Fruit fly (Drosophila melanogaster) whole organism, wandering third instar larva: ENCODE data around the gene CG10086.

Source experiments
- CG32264 ChIP-seq: fragments of 200-800 bp; sonication (Bioruptor generic); optimal IDR thresholded peaks from 2 replicates; lab custom pipeline; 2016; ENCODE audit warnings: missing biosample characterization, missing genetic modification characterization
- Dfd ChIP-seq: fragments of >200 bp; optimal IDR thresholded peaks from 2 replicates; lab custom pipeline; 2017; ENCODE audit warnings: missing biosample characterization, missing genetic modification characterization
- Jra ChIP-seq: sonication (Bioruptor generic); optimal IDR thresholded peaks from 2 replicates; lab custom pipeline; 2016; ENCODE audit warnings: missing biosample characterization, missing genetic modification characterization
- N ChIP-seq: fragments of >200 bp; optimal IDR thresholded peaks from 2 replicates; lab custom pipeline; 2018; ENCODE audit warnings: missing biosample characterization, missing external identifiers, missing genetic modification characterization
- OdsH ChIP-seq: fragments of 200-800 bp; sonication (Bioruptor generic); optimal IDR thresholded peaks from 2 replicates; lab custom pipeline; 2016; ENCODE audit warnings: missing biosample characterization, mild to moderate bottlenecking, missing genetic modification characterization
- Rel ChIP-seq, 2 experiments: fragments of 200-800 bp; sonication (Bioruptor generic) in 1 of 2; optimal IDR thresholded peaks; 2 replicates in 1 of 2; 3 replicates in 1 of 2; lab custom pipeline; 2016 to 2019; ENCODE audit warnings: mild to moderate bottlenecking in 2 of 2, missing biosample characterization in 2 of 2, missing genetic modification characterization in 2 of 2, moderate library complexity in 1 of 2
- brk ChIP-seq: fragments of 200-800 bp; sonication (Bioruptor generic); optimal IDR thresholded peaks from 2 replicates; lab custom pipeline; 2016; ENCODE audit warnings: missing biosample characterization, mild to moderate bottlenecking, missing genetic modification characterization
- foxo ChIP-seq, 2 experiments: fragments of 200-800 bp; sonication (Bioruptor generic); optimal IDR thresholded peaks; 2 replicates in 1 of 2; 3 replicates in 1 of 2; lab custom pipeline; 2016 to 2017; ENCODE audit warnings: missing biosample characterization in 2 of 2, missing genetic modification characterization in 2 of 2
- h ChIP-seq: fragments of 200-800 bp; sonication (Bioruptor generic); optimal IDR thresholded peaks from 3 replicates; lab custom pipeline; 2016; ENCODE audit warnings: missing biosample characterization, mild to moderate bottlenecking, missing genetic modification characterization
- psq ChIP-seq: fragments of 200-800 bp; sonication (Bioruptor generic); optimal IDR thresholded peaks from 3 replicates; lab custom pipeline; 2017; ENCODE audit warnings: missing biosample characterization, mild to moderate bottlenecking, missing genetic modification characterization, moderate library complexity

- TF ChIP-seq OdsH (no peak), h (GFP tag; lab: Kevin White, UChicago) (no peak), psq (GFP tag; lab: Kevin White, UChicago) (no peak), Rel (GFP tag; optimal IDR thresholded peaks at IDR 0.05; lab: Kevin White, UChicago) (no peak), Rel (tag; optimal IDR thresholded peaks at IDR 0.05; lab: Kevin White, UChicago) (no peak), CG32264 (GFP tag; lab: Kevin White, UChicago) (no peak), foxo (GFP tag; optimal IDR thresholded peaks at IDR 0.05; lab: Kevin White, UChicago) (no peak), brk (GFP tag; lab: Kevin White, UChicago) (no peak), Jra (no peak), N (GFP tag; lab: Kevin White, UChicago) (no peak), Dfd (GFP tag; lab: Kevin White, UChicago) (no peak)
Observed at dm6 chr3R:7759486-7759885, 30.9 kb upstream of the CG10086 start, which contains the start of gene Sp7.
